Worm (Caenorhabditis elegans) whole organism, L3 larva: ENCODE measurements around the gene DH11.2.
A peak's percentile ranks its signal among the peaks of the same experiment; 100 is the strongest.

Experiments
- R02D3.7 ChIP-seq: fragments of 150-350 bp; optimal IDR thresholded peaks from 2 replicates; lab custom pipeline; 2014; ENCODE audit warnings: missing biosample characterization, missing genetic modification characterization
- ZK546.5 ChIP-seq: sonication (generic microtip); optimal IDR thresholded peaks from 2 replicates; lab custom pipeline; 2017; ENCODE audit warnings: missing biosample characterization, missing genetic modification characterization
- aly-2 ChIP-seq: fragments of 150-350 bp; optimal IDR thresholded peaks from 2 replicates; lab custom pipeline; 2014; ENCODE audit warnings: missing biosample characterization, missing genetic modification characterization
- ama-1 ChIP-seq: fragments of 150-350 bp; optimal IDR thresholded peaks from 2 replicates; lab custom pipeline; 2018
- ceh-16 ChIP-seq: sonication (generic microtip); optimal IDR thresholded peaks from 2 replicates; lab custom pipeline; 2017; ENCODE audit warnings: missing biosample characterization, missing genetic modification characterization
- ceh-28 ChIP-seq: fragments of 150-350 bp; optimal IDR thresholded peaks from 2 replicates; lab custom pipeline; 2014; ENCODE audit warnings: missing biosample characterization, missing genetic modification reagents, missing genetic modification characterization
- ceh-82 ChIP-seq: fragments of 150-350 bp; optimal IDR thresholded peaks from 2 replicates; lab custom pipeline; 2014; ENCODE audit warnings: missing biosample characterization, missing genetic modification characterization
- ceh-9 ChIP-seq: sonication (generic microtip); optimal IDR thresholded peaks from 2 replicates; lab custom pipeline; 2018; ENCODE audit warnings: missing biosample characterization, missing genetic modification characterization
- daf-12 ChIP-seq: fragments of 150-350 bp; optimal IDR thresholded peaks from 2 replicates; lab custom pipeline; 2014; ENCODE audit warnings: missing biosample characterization, missing genetic modification reagents, missing genetic modification characterization
- egl-27 ChIP-seq: sonication (generic microtip); optimal IDR thresholded peaks from 4 replicates; lab custom pipeline; 2017; ENCODE audit warnings: missing biosample characterization, missing genetic modification reagents, missing genetic modification characterization
- egl-5 ChIP-seq: fragments of 150-350 bp; optimal IDR thresholded peaks from 2 replicates; lab custom pipeline; 2017; ENCODE audit warnings: missing biosample characterization, missing genetic modification reagents, missing genetic modification characterization, inconsistent platforms
- elt-1 ChIP-seq: fragments of 150-350 bp; optimal IDR thresholded peaks from 2 replicates; lab custom pipeline; 2014; ENCODE audit warnings: missing biosample characterization, missing genetic modification characterization
- elt-2 ChIP-seq: sonication (generic microtip); optimal IDR thresholded peaks from 2 replicates; lab custom pipeline; 2016; ENCODE audit warnings: missing genetic modification reagents, mild to moderate bottlenecking, missing genetic modification characterization, missing compliant biosample characterization
- elt-3 ChIP-seq, 3 experiments: fragments of 150-350 bp in 1 of 3; sonication (generic microtip) in 2 of 3; optimal IDR thresholded peaks; 2 replicates in 2 of 3; 4 replicates in 1 of 3; lab custom pipeline; 2014 to 2017; ENCODE audit warnings: missing biosample characterization in 3 of 3, missing genetic modification characterization in 3 of 3
- eor-1 ChIP-seq, 2 experiments: fragments of 150-350 bp; optimal IDR thresholded peaks; 2 replicates each; lab custom pipeline; 2014 to 2018; ENCODE audit warnings: missing biosample characterization in 2 of 2, missing genetic modification characterization in 2 of 2
- fkh-10 ChIP-seq: sonication (generic microtip); optimal IDR thresholded peaks from 2 replicates; lab custom pipeline; 2017; ENCODE audit warnings: missing biosample characterization, missing genetic modification reagents, missing genetic modification characterization
- fkh-2 ChIP-seq: fragments of 150-350 bp; optimal IDR thresholded peaks from 2 replicates; lab custom pipeline; 2014; ENCODE audit warnings: missing biosample characterization, missing genetic modification reagents, missing genetic modification characterization
- fos-1 ChIP-seq: fragments of 150-350 bp; optimal IDR thresholded peaks from 2 replicates; lab custom pipeline; 2014; ENCODE audit warnings: missing biosample characterization, missing genetic modification characterization
- hmg-11 ChIP-seq: sonication (generic microtip); optimal IDR thresholded peaks from 2 replicates; lab custom pipeline; 2016; ENCODE audit warnings: missing genetic modification characterization, missing compliant biosample characterization
- jun-1 ChIP-seq: fragments of 150-350 bp; optimal IDR thresholded peaks from 2 replicates; lab custom pipeline; 2014; ENCODE audit warnings: missing biosample characterization, missing genetic modification reagents, missing genetic modification characterization
- lin-15B ChIP-seq: fragments of 150-350 bp; optimal IDR thresholded peaks from 2 replicates; lab custom pipeline; 2014; ENCODE audit warnings: missing biosample characterization, missing genetic modification characterization
- lin-39 ChIP-seq: fragments of 150-350 bp; optimal IDR thresholded peaks from 2 replicates; lab custom pipeline; 2018; ENCODE audit warnings: missing biosample characterization, missing genetic modification reagents, missing genetic modification characterization
- lsy-12 ChIP-seq: sonication (generic microtip); optimal IDR thresholded peaks from 2 replicates; lab custom pipeline; 2016; ENCODE audit warnings: mild to moderate bottlenecking, missing genetic modification characterization, missing compliant biosample characterization
- mdl-1 ChIP-seq: fragments of 150-350 bp; optimal IDR thresholded peaks from 2 replicates; lab custom pipeline; 2014; ENCODE audit warnings: missing biosample characterization, missing genetic modification characterization
- mml-1 ChIP-seq: fragments of 150-350 bp; sonication (generic microtip); optimal IDR thresholded peaks from 3 replicates; lab custom pipeline; 2014; ENCODE audit warnings: missing biosample characterization, missing genetic modification characterization
- nfya-1 ChIP-seq: sonication (generic microtip); optimal IDR thresholded peaks from 2 replicates; lab custom pipeline; 2017; ENCODE audit warnings: missing genetic modification characterization, mild to moderate bottlenecking, missing compliant biosample characterization, antibody characterized with exemption, moderate library complexity; ENCODE audit not compliant: insufficient read depth
- nhr-11 ChIP-seq: fragments of 150-350 bp; optimal IDR thresholded peaks from 2 replicates; lab custom pipeline; 2014; ENCODE audit warnings: missing biosample characterization, missing genetic modification characterization
- nhr-12 ChIP-seq: fragments of 150-350 bp; optimal IDR thresholded peaks from 2 replicates; lab custom pipeline; 2014; ENCODE audit warnings: missing biosample characterization, missing genetic modification characterization
- nhr-23 ChIP-seq: fragments of 150-350 bp; optimal IDR thresholded peaks from 2 replicates; lab custom pipeline; 2014; ENCODE audit warnings: missing biosample characterization, missing genetic modification reagents, missing genetic modification characterization
- nhr-237 ChIP-seq: fragments of 150-350 bp; optimal IDR thresholded peaks from 2 replicates; lab custom pipeline; 2014; ENCODE audit warnings: missing biosample characterization, missing genetic modification characterization
- nhr-25 ChIP-seq: sonication (generic microtip); optimal IDR thresholded peaks from 2 replicates; lab custom pipeline; 2017; ENCODE audit warnings: missing biosample characterization, missing genetic modification characterization
- nhr-28 ChIP-seq: fragments of 150-350 bp; optimal IDR thresholded peaks from 2 replicates; lab custom pipeline; 2014; ENCODE audit warnings: missing biosample characterization, missing genetic modification characterization
- nhr-43 ChIP-seq: sonication (generic microtip); optimal IDR thresholded peaks from 2 replicates; lab custom pipeline; 2016; ENCODE audit warnings: mild to moderate bottlenecking, missing genetic modification characterization, missing compliant biosample characterization; ENCODE audit not compliant: poor library complexity, severe bottlenecking
- nhr-67 ChIP-seq: fragments of 150-350 bp; optimal IDR thresholded peaks from 2 replicates; lab custom pipeline; 2014; ENCODE audit warnings: missing biosample characterization, missing genetic modification characterization
- nhr-76 ChIP-seq: fragments of 150-350 bp; sonication (generic microtip); optimal IDR thresholded peaks from 5 replicates; lab custom pipeline; 2014; ENCODE audit warnings: missing biosample characterization, missing genetic modification characterization
- nhr-77 ChIP-seq: fragments of 150-350 bp; optimal IDR thresholded peaks from 2 replicates; lab custom pipeline; 2014; ENCODE audit warnings: missing biosample characterization, missing genetic modification characterization
- pha-4 ChIP-seq: fragments of 150-350 bp; optimal IDR thresholded peaks from 2 replicates; lab custom pipeline; 2014; ENCODE audit warnings: missing biosample characterization, missing genetic modification reagents, missing genetic modification characterization
- pqm-1 ChIP-seq: fragments of 150-350 bp; optimal IDR thresholded peaks from 2 replicates; lab custom pipeline; 2017; ENCODE audit warnings: missing biosample characterization, missing genetic modification characterization, inconsistent platforms
- sea-2 ChIP-seq: fragments of 150-350 bp; sonication (generic microtip); optimal IDR thresholded peaks from 4 replicates; lab custom pipeline; 2014; ENCODE audit warnings: missing biosample characterization, missing genetic modification reagents, missing genetic modification characterization
- skn-1 ChIP-seq: fragments of 150-350 bp; optimal IDR thresholded peaks from 2 replicates; lab custom pipeline; 2014; ENCODE audit warnings: missing biosample characterization, missing genetic modification characterization
- snpc-4 ChIP-seq: fragments of 150-350 bp; optimal IDR thresholded peaks from 2 replicates; lab custom pipeline; 2014; ENCODE audit warnings: missing biosample characterization, missing genetic modification characterization
- tbx-2 ChIP-seq: sonication (generic microtip); optimal IDR thresholded peaks from 2 replicates; lab custom pipeline; 2016; ENCODE audit warnings: mild to moderate bottlenecking, missing genetic modification characterization, missing compliant biosample characterization
- unc-39 ChIP-seq: sonication (generic microtip); optimal IDR thresholded peaks from 4 replicates; lab custom pipeline; 2017; ENCODE audit warnings: missing biosample characterization, missing genetic modification characterization
- unc-62 ChIP-seq: fragments of 150-350 bp; sonication (generic microtip); optimal IDR thresholded peaks from 4 replicates; lab custom pipeline; 2014; ENCODE audit warnings: missing biosample characterization, missing genetic modification reagents, missing genetic modification characterization
- zag-1 ChIP-seq: fragments of 150-350 bp; optimal IDR thresholded peaks from 2 replicates; lab custom pipeline; 2014; ENCODE audit warnings: missing biosample characterization, missing genetic modification characterization
- ztf-11 ChIP-seq: fragments of 150-350 bp; optimal IDR thresholded peaks from 2 replicates; lab custom pipeline; 2014; ENCODE audit warnings: missing biosample characterization, missing genetic modification characterization
- ztf-4 ChIP-seq: fragments of 150-350 bp; optimal IDR thresholded peaks from 2 replicates; lab custom pipeline; 2014; ENCODE audit warnings: missing biosample characterization, missing genetic modification characterization

DH11.2 gene

ce11 chrII:8015483-8015938 is 2.9 kb downstream of the DH11.2 start (continued):
- no peak for TF ChIP-seq nhr-28 (tag; lab: Kevin White, UChicago)
- TF ChIP-seq ceh-9 (tag; lab: Kevin White, UChicago) = no peak
- TF ChIP-seq snpc-4 (tag; lab: Kevin White, UChicago) = no peak
- TF ChIP-seq daf-12 = no peak
- TF ChIP-seq eor-1 (tag; optimal IDR thresholded peaks at IDR 0.05; lab: Kevin White, UChicago) = no peak
- peak; percentile 59 for TF ChIP-seq nhr-43 (tag; lab: Kevin White, UChicago)
- no peak for TF ChIP-seq egl-27 (tag; lab: Kevin White, UChicago)
- TF ChIP-seq nhr-76 (tag; lab: Kevin White, UChicago) = no peak
- TF ChIP-seq unc-62 = no peak

ce11 chrII:8016167-8016566 is 3.6 kb downstream of the DH11.2 start:
- no peak for TF ChIP-seq nhr-237
- TF ChIP-seq eor-1 (tag; optimal IDR thresholded peaks at IDR 0.05; lab: Kevin White, UChicago) = no peak
- TF ChIP-seq pha-4 (tag; lab: Kevin White, UChicago) = peak; percentile 23
- no peak for TF ChIP-seq skn-1
- no peak for TF ChIP-seq nhr-67 (tag; lab: Kevin White, UChicago)
- TF ChIP-seq nhr-43 (tag; lab: Kevin White, UChicago) = peak; percentile 47
- TF ChIP-seq pqm-1 = peak; percentile 70
- TF ChIP-seq mdl-1 = no peak
- TF ChIP-seq elt-2 (tag; lab: Kevin White, UChicago) = peak; percentile 68
- TF ChIP-seq nhr-23 (tag; lab: Kevin White, UChicago) = peak; percentile 1
- TF ChIP-seq ceh-82 (tag; lab: Kevin White, UChicago) = no peak
- TF ChIP-seq R02D3.7 (tag; lab: Kevin White, UChicago) = no peak
- TF ChIP-seq ceh-9 (tag; lab: Kevin White, UChicago) = no peak
- no peak for TF ChIP-seq snpc-4 (tag; lab: Kevin White, UChicago)
- TF ChIP-seq egl-5 = no peak
- TF ChIP-seq mml-1 (tag; lab: Kevin White, UChicago) = no peak
- no peak for TF ChIP-seq daf-12
- no peak for TF ChIP-seq ZK546.5
- no peak for TF ChIP-seq lin-15B (tag; lab: Kevin White, UChicago)
- TF ChIP-seq unc-39 = no peak
- no peak for TF ChIP-seq nhr-77 (tag; lab: Kevin White, UChicago)
- TF ChIP-seq ztf-11 (tag; lab: Kevin White, UChicago) = no peak
- no peak for TF ChIP-seq lin-39 (tag; lab: Kevin White, UChicago)
- no peak for TF ChIP-seq fkh-10 (GFP tag; lab: Kevin White, UChicago)
- no peak for TF ChIP-seq nhr-11
- TF ChIP-seq fos-1 (tag; lab: Kevin White, UChicago) = no peak
- no peak for TF ChIP-seq aly-2 (tag; lab: Kevin White, UChicago)
- no peak for TF ChIP-seq nhr-25 (tag; lab: Kevin White, UChicago)
- TF ChIP-seq tbx-2 (tag; lab: Kevin White, UChicago) = no peak
- TF ChIP-seq ceh-28 (tag; lab: Kevin White, UChicago) = peak; percentile 4
- peak; percentile 81 for TF ChIP-seq ama-1 (lab: Kevin White, UChicago)
- TF ChIP-seq fkh-2 (tag; lab: Kevin White, UChicago) = no peak
- TF ChIP-seq egl-27 (tag; lab: Kevin White, UChicago) = no peak
- no peak for TF ChIP-seq nhr-28 (tag; lab: Kevin White, UChicago)
- TF ChIP-seq elt-1 (tag; lab: Kevin White, UChicago) = no peak
- TF ChIP-seq jun-1 (tag; lab: Kevin White, UChicago) = peak; percentile 26
- TF ChIP-seq nhr-76 (tag; lab: Kevin White, UChicago) = no peak
- no peak for TF ChIP-seq nhr-12 (tag; lab: Kevin White, UChicago)
- TF ChIP-seq sea-2 (GFP tag; lab: Kevin White, UChicago) = no peak
- TF ChIP-seq nfya-1 (tag; lab: Kevin White, UChicago) = peak; percentile 57
- TF ChIP-seq lsy-12 = no peak
- TF ChIP-seq unc-62 = no peak
- no peak for TF ChIP-seq zag-1 (tag; lab: Kevin White, UChicago)
- TF ChIP-seq ceh-16 (tag; lab: Kevin White, UChicago) = no peak
- TF ChIP-seq hmg-11 (tag; lab: Kevin White, UChicago) = no peak
- no peak for TF ChIP-seq ztf-4 (tag; lab: Kevin White, UChicago)
- TF ChIP-seq elt-3 (tag; optimal IDR thresholded peaks at IDR 0.05; lab: Kevin White, UChicago) = peak in 1 of 3 experiments; percentile 5
